Worm (Caenorhabditis elegans): ENCODE data around the gene scl-8.
A peak's percentile ranks its signal among the peaks of the same experiment; 100 is the strongest.

The scl-8 gene

DNA sequence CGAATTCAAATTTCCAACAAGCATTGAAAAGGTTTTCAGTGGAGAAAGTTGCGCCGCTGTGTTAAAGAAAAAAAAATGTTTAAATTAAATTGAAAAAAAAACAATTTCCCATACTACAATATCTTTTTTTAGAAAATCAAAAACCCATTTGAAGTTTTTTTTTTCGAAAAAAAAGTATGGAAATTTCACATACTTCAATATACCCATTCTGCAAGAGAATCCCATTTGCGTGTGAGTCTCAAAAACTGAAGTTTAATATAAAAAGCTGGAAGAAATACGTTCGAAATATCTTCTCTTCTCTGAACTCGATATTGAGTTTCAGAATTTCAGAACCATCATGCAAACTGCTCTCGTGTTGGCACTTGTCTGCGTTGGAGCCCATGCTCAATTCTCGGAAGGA, 1.4 kb upstream of the scl-8 start, which contains the start of gene scl-7:
Gene scl-7, plus strand, starts transcription at position 301 of the 400 bp plus-strand sequence.
- no peak for TF ChIP-seq eor-1 (tag; optimal IDR thresholded peaks at IDR 0.05)
- TF ChIP-seq skn-1 (tag; optimal IDR thresholded peaks at IDR 0.05) = no peak
- no peak for TF ChIP-seq nhr-25 (tag; optimal IDR thresholded peaks at IDR 0.05)

DNA sequence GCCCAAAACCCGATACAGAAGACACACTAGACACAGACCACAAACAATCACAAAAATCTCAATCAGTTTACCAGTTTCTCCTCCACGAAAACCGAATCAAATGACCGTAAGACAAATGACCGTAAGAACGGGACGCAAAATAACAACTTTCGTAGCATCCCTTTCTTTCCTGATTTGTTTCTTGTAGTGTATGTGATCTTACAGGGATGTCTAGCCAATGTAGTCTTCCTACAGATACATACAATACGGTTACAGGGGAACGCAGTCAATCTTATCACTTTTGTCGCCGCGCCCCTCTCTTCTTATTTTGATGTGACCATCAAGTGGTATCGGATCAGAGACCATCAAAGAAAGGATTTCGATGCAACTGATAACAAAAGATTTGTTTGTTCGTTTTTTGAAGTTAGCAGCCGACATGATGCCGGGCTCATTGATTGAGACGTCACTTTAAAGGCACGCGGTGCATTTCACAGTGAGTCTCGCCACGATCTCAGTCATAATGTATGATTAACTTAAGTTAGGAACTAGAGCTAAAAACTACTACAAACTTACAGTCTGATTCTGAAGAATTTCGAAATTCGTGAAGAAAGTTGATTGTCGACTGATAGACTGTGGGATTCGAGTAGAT, 4.2 kb downstream of the scl-8 start:
- TF ChIP-seq nhr-28 (tag; optimal IDR thresholded peaks at IDR 0.05) (no peak), fkh-10 (GFP tag; optimal IDR thresholded peaks at IDR 0.05) (no peak), pqm-1 (tag; optimal IDR thresholded peaks at IDR 0.05) (no peak), nhr-25 (tag; optimal IDR thresholded peaks at IDR 0.05) (peak; percentile 17), elt-3 (tag; optimal IDR thresholded peaks at IDR 0.05) (peak in 2 of 3 experiments; percentile 43 to 47), nhr-23 (tag; optimal IDR thresholded peaks at IDR 0.05) (peak; percentile 51), lin-39 (tag; optimal IDR thresholded peaks at IDR 0.05) (no peak), nhr-43 (tag; optimal IDR thresholded peaks at IDR 0.05; ENCODE audit: poor library complexity, severe bottlenecking) (peak; percentile 63)

DNA sequence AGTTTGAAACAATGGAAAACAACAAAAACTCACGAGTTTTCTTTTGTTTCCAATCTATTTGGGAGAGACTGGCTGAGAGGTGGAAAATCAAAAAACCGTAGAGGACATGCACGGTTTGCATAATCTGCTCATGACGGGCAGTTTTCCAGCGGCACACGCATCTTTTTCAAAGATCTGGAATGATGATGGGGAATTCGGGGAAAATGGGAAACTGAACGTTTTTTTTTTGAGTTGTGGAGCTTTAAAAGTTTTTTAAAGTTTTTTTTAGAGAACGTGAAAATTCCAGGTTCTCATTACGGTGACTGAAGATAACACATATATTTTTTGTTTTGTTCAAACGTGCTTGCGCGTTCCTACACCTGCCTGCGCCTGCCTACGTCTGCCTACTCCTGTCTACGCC, 5.1 kb downstream of the scl-8 start, which contains the start of gene C39E9.7:
Gene C39E9.7, minus strand, starts transcription at position 101 of the 400 bp plus-strand sequence.
- TF ChIP-seq nhr-28 (tag; optimal IDR thresholded peaks at IDR 0.05) = no peak
- no peak for TF ChIP-seq zag-1 (tag; optimal IDR thresholded peaks at IDR 0.05)
- TF ChIP-seq nhr-76 (tag; optimal IDR thresholded peaks at IDR 0.05) = no peak
- TF ChIP-seq lin-39 (tag; optimal IDR thresholded peaks at IDR 0.05) = no peak
- no peak for TF ChIP-seq nhr-12 (tag; optimal IDR thresholded peaks at IDR 0.05)
- TF ChIP-seq mml-1 (tag; optimal IDR thresholded peaks at IDR 0.05) = no peak
- TF ChIP-seq pha-4 (tag; optimal IDR thresholded peaks at IDR 0.05) = no peak
- TF ChIP-seq nfya-1 (tag; optimal IDR thresholded peaks at IDR 0.05; ENCODE audit: insufficient read depth) = no peak
- no peak for TF ChIP-seq ztf-11 (tag; optimal IDR thresholded peaks at IDR 0.05)
- no peak for TF ChIP-seq tbx-2 (tag; optimal IDR thresholded peaks at IDR 0.05)
- no peak for TF ChIP-seq eor-1 (tag; optimal IDR thresholded peaks at IDR 0.05)
- TF ChIP-seq egl-27 (tag; optimal IDR thresholded peaks at IDR 0.05) = no peak
- no peak for TF ChIP-seq unc-39 (tag; optimal IDR thresholded peaks at IDR 0.05)
- no peak for TF ChIP-seq unc-62 (GFP tag; optimal IDR thresholded peaks at IDR 0.05)

DNA sequence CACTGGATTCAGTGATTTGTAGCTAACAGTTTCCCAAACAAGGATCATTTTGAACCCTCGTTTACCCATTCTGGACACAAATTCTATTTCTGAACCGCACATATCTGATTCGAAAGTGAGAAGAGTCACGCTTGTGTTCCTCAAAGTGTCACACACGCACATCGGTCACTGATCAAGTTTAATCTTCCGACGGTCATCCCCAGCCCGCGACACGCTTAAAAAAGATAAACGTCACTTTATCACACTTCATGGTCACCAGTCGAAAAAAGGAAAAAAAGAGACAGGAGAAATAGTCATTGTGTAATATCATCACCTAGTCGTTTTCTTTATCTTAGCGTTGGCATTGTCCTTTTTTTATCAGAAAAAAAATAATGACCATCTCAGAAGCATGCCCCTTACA, 6.1 kb downstream of the scl-8 start:
- TF ChIP-seq unc-62 (GFP tag; optimal IDR thresholded peaks at IDR 0.05) (no peak), fkh-2 (tag; optimal IDR thresholded peaks at IDR 0.05) (no peak), elt-2 (tag; optimal IDR thresholded peaks at IDR 0.05) (no peak), fos-1 (tag; optimal IDR thresholded peaks at IDR 0.05) (no peak), jun-1 (tag; optimal IDR thresholded peaks at IDR 0.05) (no peak), nhr-25 (tag; optimal IDR thresholded peaks at IDR 0.05) (peak; percentile 81), eor-1 (tag; optimal IDR thresholded peaks at IDR 0.05) (no peak), nhr-43 (tag; optimal IDR thresholded peaks at IDR 0.05; ENCODE audit: poor library complexity, severe bottlenecking) (peak; percentile 91), lin-39 (tag; optimal IDR thresholded peaks at IDR 0.05) (no peak), nhr-23 (tag; optimal IDR thresholded peaks at IDR 0.05) (peak; percentile 39), lsy-12 (tag; optimal IDR thresholded peaks at IDR 0.05) (no peak), nhr-237 (tag; optimal IDR thresholded peaks at IDR 0.05) (no peak), nfya-1 (tag; optimal IDR thresholded peaks at IDR 0.05; ENCODE audit: insufficient read depth) (no peak), ceh-82 (tag; optimal IDR thresholded peaks at IDR 0.05) (no peak), hmg-11 (tag; optimal IDR thresholded peaks at IDR 0.05) (no peak), nhr-12 (tag; optimal IDR thresholded peaks at IDR 0.05) (no peak), lin-15B (tag; optimal IDR thresholded peaks at IDR 0.05) (no peak), ceh-9 (tag; optimal IDR thresholded peaks at IDR 0.05) (no peak)

DNA sequence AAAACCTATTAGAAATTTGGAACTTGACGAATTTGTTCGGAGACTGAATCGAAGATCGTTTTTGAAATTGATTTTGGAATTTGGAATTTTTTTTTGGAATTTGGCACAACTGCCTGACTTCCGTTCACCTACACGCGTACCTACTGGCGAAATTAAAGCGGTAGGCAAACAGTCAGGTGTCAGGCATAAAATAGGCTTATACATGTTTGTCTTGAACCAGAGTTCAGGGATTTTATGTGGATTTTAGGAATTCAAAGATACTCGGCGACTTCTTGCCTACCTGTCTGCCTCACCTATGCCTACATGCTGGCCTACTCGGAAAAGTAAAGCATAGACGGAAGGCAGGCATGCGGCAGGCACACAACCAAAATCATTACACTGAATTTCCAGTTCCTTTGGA, 6.8 kb downstream of the scl-8 start:
- TF ChIP-seq unc-39 (tag; optimal IDR thresholded peaks at IDR 0.05) (no peak), sea-2 (GFP tag; optimal IDR thresholded peaks at IDR 0.05) (no peak), lin-39 (tag; optimal IDR thresholded peaks at IDR 0.05) (no peak), lin-15B (tag; optimal IDR thresholded peaks at IDR 0.05) (no peak), nhr-67 (tag; optimal IDR thresholded peaks at IDR 0.05) (no peak), snpc-4 (tag; optimal IDR thresholded peaks at IDR 0.05) (no peak), ztf-11 (tag; optimal IDR thresholded peaks at IDR 0.05) (no peak), nhr-77 (tag; optimal IDR thresholded peaks at IDR 0.05) (no peak), ceh-28 (tag; optimal IDR thresholded peaks at IDR 0.05) (no peak), nhr-28 (tag; optimal IDR thresholded peaks at IDR 0.05) (no peak), tbx-2 (tag; optimal IDR thresholded peaks at IDR 0.05) (no peak), daf-12 (tag; optimal IDR thresholded peaks at IDR 0.05) (no peak), ceh-82 (tag; optimal IDR thresholded peaks at IDR 0.05) (no peak), elt-3 (tag; optimal IDR thresholded peaks at IDR 0.05) (no peak), nhr-12 (tag; optimal IDR thresholded peaks at IDR 0.05) (no peak), nhr-11 (tag; optimal IDR thresholded peaks at IDR 0.05) (no peak), ztf-4 (tag; optimal IDR thresholded peaks at IDR 0.05) (no peak), nhr-25 (tag; optimal IDR thresholded peaks at IDR 0.05) (no peak)

Data from whole organism, L3 larva.